Fruit fly (Drosophila melanogaster): ENCODE measurements around the gene Top1.
A peak's percentile ranks its signal among the peaks of the same experiment; 100 is the strongest.

The Top1 gene

dm6 chrX:15344473-15345331 lies 25.4 kb downstream of the Top1 start, which contains the start of the genes CG12608 and Prp5 (continued):
- TF ChIP-seq CG31441 (GFP tag; IDR thresholded peaks at IDR 0.05) (no peak), CG17912 (GFP tag; optimal IDR thresholded peaks at IDR 0.05) (no peak), CG4360 (GFP tag; IDR thresholded peaks at IDR 0.05) (no peak), hbn (GFP tag; IDR thresholded peaks at IDR 0.05; ENCODE audit: partially characterized antibody) (peak; percentile 51), vnd (GFP tag; IDR thresholded peaks at IDR 0.05; ENCODE audit: partially characterized antibody) (peak; percentile 45; the same call in 1 of the 3 replicates), CG9437 (GFP tag; optimal IDR thresholded peaks at IDR 0.05) (peak; percentile 32), Meics (GFP tag; optimal IDR thresholded peaks at IDR 0.05) (no peak), hb (GFP tag; IDR thresholded peaks at IDR 0.05; ENCODE audit: partially characterized antibody) (0 out of 3 replicates have a peak, but pooled peaks have one; percentile 26), CG14710 (tag; optimal IDR thresholded peaks at IDR 0.05) (peak; percentile 4), MBD-R2 (GFP tag; IDR thresholded peaks at IDR 0.05) (peak; percentile 66), Mad (GFP tag; optimal IDR thresholded peaks at IDR 0.05) (no peak), CG2120 (GFP tag; optimal IDR thresholded peaks at IDR 0.05) (no peak), CG30403 (GFP tag; optimal IDR thresholded peaks at IDR 0.05) (peak; percentile 9), pnt (GFP tag; optimal IDR thresholded peaks at IDR 0.05) (no peak), CG13287 (GFP tag; IDR thresholded peaks at IDR 0.05; ENCODE audit: partially characterized antibody) (peak; percentile 69; the same call in 1 of the 2 replicates), CG18619 (GFP tag; optimal IDR thresholded peaks at IDR 0.05) (no peak), CG10267 (tag; optimal IDR thresholded peaks at IDR 0.05) (no peak), Six4 (GFP tag; optimal IDR thresholded peaks at IDR 0.05) (no peak), CG8765 (GFP tag; IDR thresholded peaks at IDR 0.05) (no peak), ems (GFP tag; optimal IDR thresholded peaks at IDR 0.05) (no peak), NFAT (GFP tag; IDR thresholded peaks at IDR 0.05) (no peak), CG1233 (GFP tag; optimal IDR thresholded peaks at IDR 0.05) (no peak), CG1602 (GFP tag; optimal IDR thresholded peaks at IDR 0.05) (no peak), row (GFP tag; IDR thresholded peaks at IDR 0.05) (peak; percentile 71), CG30020 (tag; optimal IDR thresholded peaks at IDR 0.05) (peak; percentile 20), D19B (GFP tag; optimal IDR thresholded peaks at IDR 0.05) (no peak), CG7271 (tag; optimal IDR thresholded peaks at IDR 0.05) (no peak), prd (optimal IDR thresholded peaks at IDR 0.05) (no peak), prd (GFP tag; IDR thresholded peaks at IDR 0.05) (0 out of 3 replicates have a peak, but pooled peaks have one; percentile 4), Trl (optimal IDR thresholded peaks at IDR 0.05) (no peak), Trl (GFP tag; optimal IDR thresholded peaks at IDR 0.05) (no peak), CG5953 (GFP tag; IDR thresholded peaks at IDR 0.05) (no peak), vvl (GFP tag; IDR thresholded peaks at IDR 0.05) (no peak), Myb (GFP tag; optimal IDR thresholded peaks at IDR 0.05) (no peak), CG15514 (GFP tag; optimal IDR thresholded peaks at IDR 0.05) (peak; percentile 43), gsb-n (tag; optimal IDR thresholded peaks at IDR 0.05) (no peak), CG12769 (tag; optimal IDR thresholded peaks at IDR 0.05) (no peak), CG3726 (GFP tag; IDR thresholded peaks at IDR 0.05) (no peak), CG2129 (GFP tag; IDR thresholded peaks at IDR 0.05; ENCODE audit: partially characterized antibody) (0 out of 2 replicates have a peak, but pooled peaks have one; percentile 20), CG6791 (GFP tag; IDR thresholded peaks at IDR 0.05; ENCODE audit: partially characterized antibody) (peak; percentile 84), Gug (GFP tag; IDR thresholded peaks at IDR 0.05) (peak; percentile 12; the same call in 1 of the 4 replicates), CG16815 (GFP tag; optimal IDR thresholded peaks at IDR 0.05) (no peak), h (optimal IDR thresholded peaks at IDR 0.05) (no peak), Opbp (GFP tag; IDR thresholded peaks at IDR 0.05; ENCODE audit: partially characterized antibody) (peak; percentile 63; the same call in 2 of the 3 replicates), ewg (GFP tag; optimal IDR thresholded peaks at IDR 0.05) (no peak), cad (GFP tag; optimal IDR thresholded peaks at IDR 0.05) (no peak), slbo (GFP tag; IDR thresholded peaks at IDR 0.05) (peak; percentile 33; the same call in 1 of the 2 replicates), CG12071 (GFP tag; optimal IDR thresholded peaks at IDR 0.05) (no peak), sr (GFP tag; IDR thresholded peaks at IDR 0.05) (no peak), CG3847 (GFP tag; IDR thresholded peaks at IDR 0.05) (no peak)
